Worm (Caenorhabditis elegans) whole organism, young adult: Measurements from ENCODE around the gene C14B1.8.

ENCODE experiments used
- ama-1 ChIP-seq, 3 experiments: fragments of 150-350 bp in 1 of 3; sonication (generic microtip) in 2 of 3; optimal IDR thresholded peaks; 2 replicates each; lab custom pipeline; 2014 to 2018; ENCODE audit warnings: missing biosample characterization in 2 of 3, missing genetic modification characterization in 2 of 3, missing genetic modification reagents in 2 of 3
- atf-7 ChIP-seq: sonication (generic microtip); optimal IDR thresholded peaks from 2 replicates; lab custom pipeline; 2017; ENCODE audit warnings: mild to moderate bottlenecking, missing genetic modification characterization, missing compliant biosample characterization
- die-1 ChIP-seq: sonication (generic microtip); optimal IDR thresholded peaks from 2 replicates; lab custom pipeline; 2016; ENCODE audit warnings: missing genotype, mild to moderate bottlenecking, missing genetic modification characterization, missing compliant biosample characterization
- nhr-80 ChIP-seq: sonication (generic microtip); optimal IDR thresholded peaks from 2 replicates; lab custom pipeline; 2016; ENCODE audit warnings: missing genetic modification characterization, missing compliant biosample characterization
- rcor-1 ChIP-seq: fragments of 200-800 bp; sonication (Bioruptor generic); IDR thresholded peaks from 2 replicates; pipeline ENCODE4 v1.3.6; 2022; ENCODE audit warnings: missing genetic modification reagents, missing genetic modification characterization, missing compliant biosample characterization
- snpc-4 ChIP-seq, 5 experiments: fragments of 150-350 bp in 1 of 5; sonication (generic microtip) in 4 of 5; optimal IDR thresholded peaks; 2 replicates each; lab custom pipeline; 2014 to 2018; ENCODE audit warnings: missing genetic modification characterization in 5 of 5, missing biosample characterization in 3 of 5, antibody characterized with exemption in 2 of 5, mild to moderate bottlenecking in 2 of 5, missing compliant biosample characterization in 2 of 5, missing genotype in 2 of 5, moderate library complexity in 2 of 5, missing genetic modification reagents in 1 of 5
- unc-130 ChIP-seq: sonication (generic microtip); optimal IDR thresholded peaks from 2 replicates; lab custom pipeline; 2016; ENCODE audit warnings: missing genetic modification reagents, missing genetic modification characterization, missing compliant biosample characterization

- TF ChIP-seq unc-130 (GFP tag; lab: Kevin White, UChicago) (no peak), die-1 (tag; lab: Kevin White, UChicago) (no peak), ama-1 (optimal IDR thresholded peaks at IDR 0.05; lab: Kevin White, UChicago) (no peak), ama-1 (GFP tag; optimal IDR thresholded peaks at IDR 0.05; lab: Kevin White, UChicago) (no peak), rcor-1 (GFP tag; lab: Robert Waterston, UW) (no peak), atf-7 (tag; lab: Kevin White, UChicago) (no peak), snpc-4 (GFP tag; optimal IDR thresholded peaks at IDR 0.05; lab: Kevin White, UChicago) (no peak), snpc-4 (tag; optimal IDR thresholded peaks at IDR 0.05; lab: Kevin White, UChicago) (no peak), nhr-80 (tag; lab: Kevin White, UChicago) (no peak)
These were observed 6.3 kb downstream of the C14B1.8 start, which contains the start of gene nrde-1 for ce11 chrIII:3713163-3713562.
